Fruit fly (Drosophila melanogaster): ENCODE measurements around the gene CG1486.
A peak's percentile ranks its signal among the peaks of the same experiment; 100 is the strongest.

Gene CG1486

dm6 chrX:21323171-21323695 lies 613 bp upstream of the CG1486 start (continued):
- TF ChIP-seq CG11695 (GFP tag; IDR thresholded peaks at IDR 0.05) (no peak), CG10209 (GFP tag; optimal IDR thresholded peaks at IDR 0.05) (no peak)

DNA sequence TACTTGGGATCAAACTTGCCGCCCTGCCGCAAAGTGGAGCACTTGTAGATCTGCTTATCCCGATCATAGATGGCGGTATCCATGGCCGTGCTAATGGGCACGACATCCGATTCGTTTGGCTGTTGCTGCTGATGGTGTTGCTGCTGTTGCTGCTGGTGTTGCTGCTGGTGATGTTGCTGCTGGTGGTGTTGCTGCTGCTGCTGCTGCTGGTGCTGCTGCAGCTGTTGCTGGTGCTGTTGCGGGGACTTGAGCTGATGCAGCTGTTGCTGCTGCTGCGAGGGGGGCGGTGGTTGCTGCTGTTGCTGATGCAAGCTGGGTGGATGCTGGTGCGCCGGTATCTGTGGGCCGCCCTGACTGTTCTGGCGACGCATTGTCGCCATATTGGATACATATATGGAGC lies 9.3 kb downstream of the CG1486 start:
- TF ChIP-seq CG12659 (GFP tag; optimal IDR thresholded peaks at IDR 0.05) (no peak), slp2 (GFP tag; optimal IDR thresholded peaks at IDR 0.05) (no peak), chn (GFP tag; optimal IDR thresholded peaks at IDR 0.05) (no peak), CG30020 (tag; optimal IDR thresholded peaks at IDR 0.05) (no peak), Mad (GFP tag; optimal IDR thresholded peaks at IDR 0.05) (no peak)

DNA sequence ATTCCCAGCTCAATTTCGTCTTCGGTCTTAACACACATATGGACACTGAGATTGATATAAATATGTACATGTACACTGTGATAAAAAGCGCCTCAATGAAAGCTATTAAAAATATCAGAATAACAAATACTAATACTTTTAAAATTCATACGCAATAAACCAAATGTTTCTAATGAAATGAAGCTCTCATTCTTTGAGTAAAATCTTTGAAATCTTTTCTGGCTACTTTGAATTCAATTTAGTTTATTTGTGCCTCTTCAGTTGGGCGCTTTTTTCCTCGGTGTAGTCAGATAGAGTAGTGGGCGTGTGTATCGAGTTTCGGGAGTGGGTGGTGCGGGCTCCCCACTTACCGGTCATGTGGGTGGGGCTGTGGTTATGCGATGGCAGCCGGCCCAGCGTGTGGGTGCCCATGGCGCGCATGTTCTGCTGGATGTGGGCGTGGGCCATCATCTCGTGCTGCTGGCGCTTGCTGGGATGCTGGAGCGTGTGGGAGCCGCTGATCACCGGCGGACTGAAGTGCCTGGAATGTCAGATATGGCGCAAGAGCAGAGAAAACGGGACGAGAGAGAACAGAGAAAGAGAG lies 10.8 kb downstream of the CG1486 start:
- peak; percentile 96 for TF ChIP-seq sr (GFP tag; IDR thresholded peaks at IDR 0.05)
- no peak for TF ChIP-seq vnd (GFP tag; IDR thresholded peaks at IDR 0.05; ENCODE audit: partially characterized antibody)
- TF ChIP-seq CG10979 (tag; optimal IDR thresholded peaks at IDR 0.05): peak; percentile 39
- TF ChIP-seq zf30C (GFP tag; optimal IDR thresholded peaks at IDR 0.05): peak; percentile 36
- peak; percentile 21 for TF ChIP-seq fd96Cb (tag; optimal IDR thresholded peaks at IDR 0.05)
- TF ChIP-seq CG15601 (tag; optimal IDR thresholded peaks at IDR 0.05): peak; percentile 0
- TF ChIP-seq CG10462 (GFP tag; optimal IDR thresholded peaks at IDR 0.05): no peak
- peak; percentile 4 for TF ChIP-seq ind (GFP tag; optimal IDR thresholded peaks at IDR 0.05)
- TF ChIP-seq CG42726 (GFP tag; IDR thresholded peaks at IDR 0.05; ENCODE audit: partially characterized antibody): no peak
- TF ChIP-seq Fer1 (GFP tag; optimal IDR thresholded peaks at IDR 0.05): peak; percentile 48
- TF ChIP-seq sim (GFP tag; IDR thresholded peaks at IDR 0.05): no peak
- TF ChIP-seq Pdp1 (GFP tag; optimal IDR thresholded peaks at IDR 0.05): peak; percentile 5 to 28
- TF ChIP-seq bsh (GFP tag; optimal IDR thresholded peaks at IDR 0.05): peak in 1 of 2 experiments; percentile 60
- peak; percentile 34 for TF ChIP-seq CG17385 (GFP tag; optimal IDR thresholded peaks at IDR 0.05)
- no peak for TF ChIP-seq ara (GFP tag; IDR thresholded peaks at IDR 0.05)
- TF ChIP-seq CG2875 (GFP tag; optimal IDR thresholded peaks at IDR 0.05): peak; percentile 31
- peak; percentile 6 for TF ChIP-seq CG9817 (tag; optimal IDR thresholded peaks at IDR 0.05)
- peak; percentile 19 for TF ChIP-seq CG17829 (tag; optimal IDR thresholded peaks at IDR 0.05)
- peak; percentile 21 for TF ChIP-seq CG4820 (GFP tag; optimal IDR thresholded peaks at IDR 0.05)
- TF ChIP-seq nmo (GFP tag; optimal IDR thresholded peaks at IDR 0.05): peak; percentile 31
- TF ChIP-seq CG10366 (GFP tag; IDR thresholded peaks at IDR 0.05): no peak
- no peak for TF ChIP-seq CG9727 (GFP tag; optimal IDR thresholded peaks at IDR 0.05)
- TF ChIP-seq CG2120 (GFP tag; optimal IDR thresholded peaks at IDR 0.05): peak; percentile 29
- peak; percentile 17 for TF ChIP-seq cwo (GFP tag; optimal IDR thresholded peaks at IDR 0.05)
- TF ChIP-seq chif (GFP tag; optimal IDR thresholded peaks at IDR 0.05): peak in 1 of 2 experiments; percentile 15
- TF ChIP-seq CG3281 (GFP tag; optimal IDR thresholded peaks at IDR 0.05): peak; percentile 8
- TF ChIP-seq CG18262 (tag; optimal IDR thresholded peaks at IDR 0.05): peak; percentile 41
- TF ChIP-seq az2 (GFP tag; optimal IDR thresholded peaks at IDR 0.05): peak; percentile 1
- no peak for TF ChIP-seq hkb (optimal IDR thresholded peaks at IDR 0.05)
- peak; percentile 30; the same call in 1 of the 2 replicates for TF ChIP-seq hkb (GFP tag; IDR thresholded peaks at IDR 0.05)
- no peak for TF ChIP-seq al (GFP tag; IDR thresholded peaks at IDR 0.05)
- TF ChIP-seq HLH3B (GFP tag; IDR thresholded peaks at IDR 0.05): peak; percentile 29; the same call in 1 of the 2 replicates
- no peak for TF ChIP-seq CHES-1-like (GFP tag; optimal IDR thresholded peaks at IDR 0.05)
- peak; percentile 21 for TF ChIP-seq CG2712 (tag; optimal IDR thresholded peaks at IDR 0.05)
- peak; percentile 2 for TF ChIP-seq CG12659 (GFP tag; optimal IDR thresholded peaks at IDR 0.05)
- no peak for TF ChIP-seq CG16863 (GFP tag; optimal IDR thresholded peaks at IDR 0.05)
- TF ChIP-seq CG11398 (GFP tag; optimal IDR thresholded peaks at IDR 0.05): no peak
- no peak for TF ChIP-seq CG10209 (GFP tag; optimal IDR thresholded peaks at IDR 0.05)
- TF ChIP-seq onecut (GFP tag; IDR thresholded peaks at IDR 0.05): no peak
- peak; percentile 62 for TF ChIP-seq CG17359 (tag; optimal IDR thresholded peaks at IDR 0.05)
- TF ChIP-seq phol (tag; optimal IDR thresholded peaks at IDR 0.05): peak; percentile 53
